Worm (Caenorhabditis elegans): Measurements from ENCODE around the gene oac-46.

oac-46 gene

ce11 chrII:8845932-8846331 is 6.0 kb downstream of the oac-46 start:
- peak; percentile 50 for TF ChIP-seq sma-9 (GFP tag; optimal IDR thresholded peaks at IDR 0.05)
- no peak for TF ChIP-seq sma-9 (tag; optimal IDR thresholded peaks at IDR 0.05)
- TF ChIP-seq mab-5 (tag; optimal IDR thresholded peaks at IDR 0.05): no peak
- no peak for TF ChIP-seq nhr-237 (tag; optimal IDR thresholded peaks at IDR 0.05)
- no peak for TF ChIP-seq Y55F3AM.14 (GFP tag; optimal IDR thresholded peaks at IDR 0.05)
- peak; percentile 13 for TF ChIP-seq F13H6.1 (tag; optimal IDR thresholded peaks at IDR 0.05)
- TF ChIP-seq crh-2 (tag; optimal IDR thresholded peaks at IDR 0.05): peak; percentile 25
- no peak for TF ChIP-seq mdl-1 (tag; optimal IDR thresholded peaks at IDR 0.05)
- peak; percentile 18 for TF ChIP-seq fos-1 (tag; optimal IDR thresholded peaks at IDR 0.05)
- no peak for TF ChIP-seq lsy-2 (tag; optimal IDR thresholded peaks at IDR 0.05)
- TF ChIP-seq egl-27 (tag; optimal IDR thresholded peaks at IDR 0.05): no peak
- no peak for TF ChIP-seq R02D3.7 (tag; optimal IDR thresholded peaks at IDR 0.05)
- no peak for TF ChIP-seq zag-1 (tag; optimal IDR thresholded peaks at IDR 0.05)
- TF ChIP-seq nhr-10 (tag; optimal IDR thresholded peaks at IDR 0.05): no peak
- TF ChIP-seq unc-62 (GFP tag; optimal IDR thresholded peaks at IDR 0.05): no peak
- TF ChIP-seq ztf-11 (tag; optimal IDR thresholded peaks at IDR 0.05): no peak
- TF ChIP-seq ztf-4 (tag; optimal IDR thresholded peaks at IDR 0.05): no peak
- TF ChIP-seq snpc-4 (tag; optimal IDR thresholded peaks at IDR 0.05): no peak
- peak; percentile 9 for TF ChIP-seq blmp-1 (tag; optimal IDR thresholded peaks at IDR 0.05; ENCODE audit: insufficient read depth)
- TF ChIP-seq nhr-77 (tag; optimal IDR thresholded peaks at IDR 0.05): no peak
- TF ChIP-seq gmeb-1 (tag; optimal IDR thresholded peaks at IDR 0.05): no peak
- no peak for TF ChIP-seq ztf-1 (GFP tag; conservative IDR thresholded peaks at IDR 0.05)
- no peak for TF ChIP-seq peb-1 (tag; optimal IDR thresholded peaks at IDR 0.05)

ce11 chrII:8845298-8845697 is 6.6 kb downstream of the oac-46 start, which contains the start of gene agxt-1:
TSS of gene agxt-1 (plus strand) at chrII:8845598.
- no peak for TF ChIP-seq gmeb-1 (tag; optimal IDR thresholded peaks at IDR 0.05)
- TF ChIP-seq peb-1 (tag; optimal IDR thresholded peaks at IDR 0.05): no peak
- no peak for TF ChIP-seq nhr-6 (tag; optimal IDR thresholded peaks at IDR 0.05)
- TF ChIP-seq snpc-4 (tag; optimal IDR thresholded peaks at IDR 0.05): no peak
- no peak for TF ChIP-seq lsy-2 (tag; optimal IDR thresholded peaks at IDR 0.05)
- no peak for TF ChIP-seq nhr-237 (tag; optimal IDR thresholded peaks at IDR 0.05)
- TF ChIP-seq nhr-23 (tag; optimal IDR thresholded peaks at IDR 0.05): no peak
- no peak for TF ChIP-seq ceh-16 (tag; optimal IDR thresholded peaks at IDR 0.05)
- TF ChIP-seq C34F6.9 (tag; optimal IDR thresholded peaks at IDR 0.05): no peak
- TF ChIP-seq ztf-11 (tag; optimal IDR thresholded peaks at IDR 0.05): no peak
- no peak for TF ChIP-seq nhr-10 (tag; optimal IDR thresholded peaks at IDR 0.05)

- TF ChIP-seq lsy-2 (tag; optimal IDR thresholded peaks at IDR 0.05) (peak in 1 of 2 experiments; percentile 26), nhr-77 (tag; optimal IDR thresholded peaks at IDR 0.05) (no peak), dmd-4 (tag; optimal IDR thresholded peaks at IDR 0.05) (no peak), R02D3.7 (tag; optimal IDR thresholded peaks at IDR 0.05) (no peak), Y55F3AM.14 (GFP tag; optimal IDR thresholded peaks at IDR 0.05) (no peak), blmp-1 (tag; optimal IDR thresholded peaks at IDR 0.05; ENCODE audit: insufficient read depth) (no peak), ceh-16 (tag; optimal IDR thresholded peaks at IDR 0.05) (no peak), nhr-129 (tag; optimal IDR thresholded peaks at IDR 0.05) (peak; percentile 45), sma-9 (GFP tag; optimal IDR thresholded peaks at IDR 0.05) (peak; percentile 17), sma-9 (tag; optimal IDR thresholded peaks at IDR 0.05) (no peak), unc-62 (GFP tag; optimal IDR thresholded peaks at IDR 0.05) (no peak), C34F6.9 (tag; optimal IDR thresholded peaks at IDR 0.05) (peak; percentile 28), ztf-1 (GFP tag; conservative IDR thresholded peaks at IDR 0.05) (no peak), lin-13 (GFP tag; optimal IDR thresholded peaks at IDR 0.05) (no peak), F13H6.1 (tag; optimal IDR thresholded peaks at IDR 0.05) (peak; percentile 84), mdl-1 (tag; optimal IDR thresholded peaks at IDR 0.05) (no peak), nhr-25 (tag; optimal IDR thresholded peaks at IDR 0.05) (no peak), nhr-237 (tag; optimal IDR thresholded peaks at IDR 0.05) (no peak), aly-2 (tag; optimal IDR thresholded peaks at IDR 0.05) (no peak), fos-1 (tag; optimal IDR thresholded peaks at IDR 0.05) (no peak), lin-39 (tag; optimal IDR thresholded peaks at IDR 0.05) (no peak)
Observed at ce11 chrII:8844465-8845126, 7.3 kb downstream of the oac-46 start, which contains the start of gene F46C5.6. TSS of gene F46C5.6 (minus strand) at chrII:8844515.

ce11 chrII:8839025-8839424 is 12.9 kb downstream of the oac-46 start, which contains the start of gene F46C5.7:
TSS of gene F46C5.7 (plus strand) at chrII:8839325.
- no peak for TF ChIP-seq aly-2 (tag; optimal IDR thresholded peaks at IDR 0.05)
- TF ChIP-seq F13H6.1 (tag; optimal IDR thresholded peaks at IDR 0.05): no peak
- TF ChIP-seq sma-3 (GFP tag; optimal IDR thresholded peaks at IDR 0.05): no peak
- no peak for TF ChIP-seq ztf-1 (GFP tag; conservative IDR thresholded peaks at IDR 0.05)
- no peak for TF ChIP-seq ztf-4 (tag; optimal IDR thresholded peaks at IDR 0.05)
- TF ChIP-seq nhr-25 (tag; optimal IDR thresholded peaks at IDR 0.05): no peak
- TF ChIP-seq nhr-10 (tag; optimal IDR thresholded peaks at IDR 0.05): no peak
- no peak for TF ChIP-seq gmeb-1 (tag; optimal IDR thresholded peaks at IDR 0.05)
- no peak for TF ChIP-seq mab-5 (tag; optimal IDR thresholded peaks at IDR 0.05)
- no peak for TF ChIP-seq dmd-4 (tag; optimal IDR thresholded peaks at IDR 0.05)

Data from whole organism, L2 larva.